Worm (Caenorhabditis elegans): ENCODE data around the gene mccc-2.

- TF ChIP-seq pha-4 (GFP tag; IDR thresholded peaks at IDR 0.05) (0 out of 2 replicates have a peak, but pooled peaks have one; percentile 13), pha-4 (tag; optimal IDR thresholded peaks at IDR 0.05) (no peak), ceh-20 (GFP tag; IDR thresholded peaks at IDR 0.05) (no peak), unc-62 (GFP tag; optimal IDR thresholded peaks at IDR 0.05 in 1 of 2) (peak in 1 of 2 experiments; percentile 97), unc-62 (tag; optimal IDR thresholded peaks at IDR 0.05) (no peak), ZK337.2 (GFP tag; IDR thresholded peaks at IDR 0.05) (no peak), ceh-44 (GFP tag; IDR thresholded peaks at IDR 0.05) (no peak), nhr-28 (tag; optimal IDR thresholded peaks at IDR 0.05) (peak; percentile 22), egl-43 (GFP tag; IDR thresholded peaks at IDR 0.05) (peak; percentile 83), lin-13 (GFP tag; optimal IDR thresholded peaks at IDR 0.05) (peak; percentile 37), R02D3.7 (tag; optimal IDR thresholded peaks at IDR 0.05) (no peak), snpc-4 (tag; optimal IDR thresholded peaks at IDR 0.05) (no peak), mdt-29 (GFP tag; IDR thresholded peaks at IDR 0.05) (0 out of 2 replicates have a peak, but pooled peaks have one; percentile 19)
These were observed 36.7 kb downstream of the mccc-2 start for ce11 chrIII:9052371-9052978.
